Worm (Caenorhabditis elegans) whole organism, L4 larva: ENCODE results near the gene gpa-10.

Experiments used
- D1046.2 ChIP-seq: fragments of 200-800 bp; sonication (Bioruptor generic); IDR thresholded peaks from 2 replicates; pipeline ENCODE4 v1.3.6; 2022; ENCODE audit warnings: missing genetic modification characterization, missing compliant biosample characterization
- F37D6.2 ChIP-seq: sonication (generic microtip); optimal IDR thresholded peaks from 2 replicates; lab custom pipeline; 2016; ENCODE audit warnings: mild to moderate bottlenecking, missing genetic modification characterization, missing compliant biosample characterization
- F44E2.7 ChIP-seq: fragments of 200-800 bp; sonication (Bioruptor generic); IDR thresholded peaks from 2 replicates; pipeline ENCODE4 v2.1.2; 2022; ENCODE audit warnings: missing genetic modification characterization, missing compliant biosample characterization
- F49E8.2 ChIP-seq: sonication (generic microtip); optimal IDR thresholded peaks from 2 replicates; lab custom pipeline; 2016; ENCODE audit warnings: missing compliant biosample characterization, mild to moderate bottlenecking, missing genetic modification characterization, borderline replicate concordance
- T26A8.4 ChIP-seq: fragments of 200-800 bp; sonication (Bioruptor generic); IDR thresholded peaks from 2 replicates; pipeline ENCODE4 v1.3.6; 2022; ENCODE audit warnings: missing genetic modification characterization, missing compliant biosample characterization
- Y48G9A.11 ChIP-seq: fragments of 200-800 bp; sonication (Bioruptor generic); IDR thresholded peaks from 2 replicates; pipeline ENCODE4 v1.3.6; 2022; ENCODE audit warnings: missing genetic modification reagents, missing genetic modification characterization, missing compliant biosample characterization
- ZK546.5 ChIP-seq, 2 experiments: sonication (generic microtip); optimal IDR thresholded peaks; 2 replicates each; lab custom pipeline; 2017; ENCODE audit warnings: missing biosample characterization in 2 of 2, missing genetic modification characterization in 2 of 2
- aly-2 ChIP-seq: sonication (generic microtip); optimal IDR thresholded peaks from 2 replicates; lab custom pipeline; 2018; ENCODE audit warnings: missing biosample characterization, missing genetic modification characterization
- ama-1 ChIP-seq: fragments of 150-350 bp; optimal IDR thresholded peaks from 2 replicates; lab custom pipeline; 2014; ENCODE audit warnings: inconsistent platforms, mixed read lengths
- ceh-62 ChIP-seq: sonication (generic microtip); optimal IDR thresholded peaks from 2 replicates; lab custom pipeline; 2017; ENCODE audit warnings: missing biosample characterization, missing genetic modification characterization
- ceh-82 ChIP-seq: sonication (generic microtip); optimal IDR thresholded peaks from 2 replicates; lab custom pipeline; 2017; ENCODE audit warnings: missing biosample characterization, missing genetic modification characterization
- ces-1 ChIP-seq: fragments of 150-350 bp; sonication (generic microtip); optimal IDR thresholded peaks from 4 replicates; lab custom pipeline; 2014; ENCODE audit warnings: missing biosample characterization, missing genetic modification reagents, missing genetic modification characterization
- cey-2 ChIP-seq: sonication (generic microtip); optimal IDR thresholded peaks from 3 replicates; lab custom pipeline; 2017; ENCODE audit warnings: missing genetic modification characterization, mild to moderate bottlenecking, missing compliant biosample characterization, antibody characterized with exemption, borderline replicate concordance; ENCODE audit not compliant: insufficient read depth
- daf-12 ChIP-seq: fragments of 150-350 bp; optimal IDR thresholded peaks from 2 replicates; lab custom pipeline; 2014; ENCODE audit warnings: missing biosample characterization, missing genetic modification reagents, missing genetic modification characterization
- dmd-6 ChIP-seq: fragments of 200-800 bp; sonication (Bioruptor generic); IDR thresholded peaks from 2 replicates; pipeline ENCODE4 v1.3.6; 2022; ENCODE audit warnings: missing genetic modification reagents, missing genetic modification characterization, missing compliant biosample characterization
- dmd-9 ChIP-seq: fragments of 200-800 bp; sonication (Bioruptor generic); IDR thresholded peaks from 2 replicates; pipeline ENCODE4 v1.3.6; 2022; ENCODE audit warnings: missing genetic modification reagents, missing genetic modification characterization, missing compliant biosample characterization
- dpl-1 ChIP-seq: fragments of 150-350 bp; optimal IDR thresholded peaks from 2 replicates; lab custom pipeline; 2014; ENCODE audit warnings: missing biosample characterization, missing genetic modification reagents, missing genetic modification characterization
- egl-43 ChIP-seq: fragments of 200-800 bp; sonication (Bioruptor generic); IDR thresholded peaks from 2 replicates; pipeline ENCODE4 v1.3.6; 2022; ENCODE audit warnings: missing genetic modification reagents, missing genetic modification characterization, missing compliant biosample characterization
- gei-8 ChIP-seq: fragments of 200-800 bp; sonication (Bioruptor generic); optimal IDR thresholded peaks from 2 replicates; lab custom pipeline; 2018; ENCODE audit warnings: mild to moderate bottlenecking, missing genetic modification characterization, missing compliant biosample characterization
- hif-1 ChIP-seq, 2 experiments: sonication (generic microtip); optimal IDR thresholded peaks; 2 replicates each; lab custom pipeline; 2016 to 2017; ENCODE audit warnings: missing compliant biosample characterization in 2 of 2, missing genetic modification characterization in 2 of 2, missing genetic modification reagents in 2 of 2, missing genotype in 2 of 2, mild to moderate bottlenecking in 1 of 2
- hlh-11 ChIP-seq: fragments of 200-800 bp; sonication (Bioruptor generic); optimal IDR thresholded peaks from 2 replicates; lab custom pipeline; 2018; ENCODE audit warnings: mild to moderate bottlenecking, missing genetic modification characterization, missing compliant biosample characterization
- hmg-1.1 ChIP-seq: fragments of 200-800 bp; sonication (Bioruptor generic); IDR thresholded peaks from 2 replicates; pipeline ENCODE4 v1.3.6; 2022; ENCODE audit warnings: missing genetic modification reagents, missing genetic modification characterization, missing compliant biosample characterization
- lin-13 ChIP-seq: fragments of 150-350 bp; optimal IDR thresholded peaks from 2 replicates; lab custom pipeline; 2014; ENCODE audit warnings: missing biosample characterization, missing genetic modification reagents, missing genetic modification characterization
- lin-15B ChIP-seq: fragments of 150-350 bp; sonication (generic microtip); optimal IDR thresholded peaks from 3 replicates; lab custom pipeline; 2014; ENCODE audit warnings: missing biosample characterization, missing genetic modification characterization
- lin-38 ChIP-seq: fragments of 200-800 bp; sonication (Bioruptor generic); IDR thresholded peaks from 2 replicates; pipeline ENCODE4 v1.3.6; 2022; ENCODE audit warnings: missing genetic modification reagents, missing genetic modification characterization, missing compliant biosample characterization
- lir-3 ChIP-seq: sonication (generic microtip); optimal IDR thresholded peaks from 2 replicates; lab custom pipeline; 2016; ENCODE audit warnings: mild to moderate bottlenecking, missing genetic modification characterization, missing compliant biosample characterization
- lsy-2 ChIP-seq, 2 experiments: fragments of 150-350 bp in 1 of 2; sonication (generic microtip) in 1 of 2; optimal IDR thresholded peaks; 2 replicates each; lab custom pipeline; 2014 to 2017; ENCODE audit warnings: missing biosample characterization in 2 of 2, missing genetic modification characterization in 2 of 2
- mdt-29 ChIP-seq: fragments of 200-800 bp; sonication (Bioruptor generic); IDR thresholded peaks from 2 replicates; pipeline ENCODE4 v1.3.6; 2022; ENCODE audit warnings: missing genetic modification reagents, missing genetic modification characterization, missing compliant biosample characterization
- mep-1 ChIP-seq: fragments of 150-350 bp; sonication (generic microtip); optimal IDR thresholded peaks from 3 replicates; lab custom pipeline; 2014; ENCODE audit warnings: missing biosample characterization, missing genetic modification characterization
- mes-2 ChIP-seq: sonication (generic microtip); optimal IDR thresholded peaks from 2 replicates; lab custom pipeline; 2016; ENCODE audit warnings: missing genotype, mild to moderate bottlenecking, missing genetic modification characterization, missing compliant biosample characterization; ENCODE audit not compliant: poor library complexity, severe bottlenecking
- mxl-3 ChIP-seq: fragments of 200-800 bp; sonication (Bioruptor generic); optimal IDR thresholded peaks from 2 replicates; lab custom pipeline; 2018; ENCODE audit warnings: mild to moderate bottlenecking, missing genetic modification characterization, missing compliant biosample characterization
- nhr-10 ChIP-seq: fragments of 150-350 bp; optimal IDR thresholded peaks from 2 replicates; lab custom pipeline; 2014; ENCODE audit warnings: missing biosample characterization, missing genetic modification characterization
- nhr-102 ChIP-seq: sonication (generic microtip); optimal IDR thresholded peaks from 2 replicates; lab custom pipeline; 2016; ENCODE audit warnings: mild to moderate bottlenecking, missing genetic modification characterization, moderate library complexity, missing compliant biosample characterization
- nhr-11 ChIP-seq: fragments of 150-350 bp; optimal IDR thresholded peaks from 2 replicates; lab custom pipeline; 2014; ENCODE audit warnings: missing biosample characterization, missing genetic modification characterization
- nhr-111 ChIP-seq: fragments of 200-800 bp; sonication (Bioruptor generic); optimal IDR thresholded peaks from 2 replicates; lab custom pipeline; 2018; ENCODE audit warnings: mild to moderate bottlenecking, missing genetic modification characterization, missing compliant biosample characterization
- nhr-42 ChIP-seq: fragments of 200-800 bp; sonication (Bioruptor generic); IDR thresholded peaks from 2 replicates; pipeline ENCODE4 v1.3.6; 2022; ENCODE audit warnings: missing genetic modification characterization, missing compliant biosample characterization
- nhr-48 ChIP-seq: sonication (generic microtip); optimal IDR thresholded peaks from 2 replicates; lab custom pipeline; 2016; ENCODE audit warnings: mild to moderate bottlenecking, missing genetic modification characterization, missing compliant biosample characterization
- nhr-6 ChIP-seq: fragments of 150-350 bp; optimal IDR thresholded peaks from 2 replicates; lab custom pipeline; 2014; ENCODE audit warnings: missing biosample characterization, missing genetic modification characterization
- nhr-76 ChIP-seq: fragments of 150-350 bp; optimal IDR thresholded peaks from 2 replicates; lab custom pipeline; 2014; ENCODE audit warnings: missing biosample characterization, missing genetic modification characterization
- nhr-77 ChIP-seq: fragments of 150-350 bp; optimal IDR thresholded peaks from 2 replicates; lab custom pipeline; 2014; ENCODE audit warnings: missing biosample characterization, missing genetic modification characterization
- rbr-2 ChIP-seq: sonication (generic microtip); optimal IDR thresholded peaks from 2 replicates; lab custom pipeline; 2016; ENCODE audit warnings: missing genotype, missing genetic modification characterization, missing compliant biosample characterization
- saeg-2 ChIP-seq: fragments of 200-800 bp; sonication (Bioruptor generic); IDR thresholded peaks from 2 replicates; pipeline ENCODE4 v1.3.6; 2022; ENCODE audit warnings: missing genetic modification reagents, missing genetic modification characterization, missing compliant biosample characterization
- spr-1 ChIP-seq: sonication (generic microtip); optimal IDR thresholded peaks from 2 replicates; lab custom pipeline; 2016; ENCODE audit warnings: mild to moderate bottlenecking, missing genetic modification characterization, missing compliant biosample characterization
- tag-97 ChIP-seq: fragments of 200-800 bp; sonication (Bioruptor generic); IDR thresholded peaks from 2 replicates; pipeline ENCODE4 v1.3.6; 2022; ENCODE audit warnings: missing genetic modification characterization, missing compliant biosample characterization
- unc-39 ChIP-seq: sonication (generic microtip); optimal IDR thresholded peaks from 2 replicates; lab custom pipeline; 2017; ENCODE audit warnings: missing biosample characterization, missing genetic modification characterization
- unc-62 ChIP-seq, 3 experiments: fragments of 150-350 bp in 1 of 3; sonication (generic microtip); optimal IDR thresholded peaks in 2 of 3; peaks in 1 of 3; 1 replicate in 1 of 3; 2 replicates in 2 of 3; lab custom pipeline; 2014 to 2017; ENCODE audit warnings: missing biosample characterization in 3 of 3, missing genetic modification characterization in 3 of 3, missing genetic modification reagents in 3 of 3, missing genotype in 1 of 3
- zag-1 ChIP-seq: fragments of 150-350 bp; optimal IDR thresholded peaks from 2 replicates; lab custom pipeline; 2014; ENCODE audit warnings: missing biosample characterization, missing genetic modification characterization
- zfp-2 ChIP-seq: sonication (generic microtip); optimal IDR thresholded peaks from 2 replicates; lab custom pipeline; 2016; ENCODE audit warnings: mild to moderate bottlenecking, missing genetic modification characterization, missing compliant biosample characterization
- zip-11 ChIP-seq: fragments of 200-800 bp; sonication (Bioruptor generic); IDR thresholded peaks from 2 replicates; pipeline ENCODE4 v1.3.6; 2022; ENCODE audit warnings: missing genetic modification characterization, missing compliant biosample characterization

The gpa-10 gene

DNA sequence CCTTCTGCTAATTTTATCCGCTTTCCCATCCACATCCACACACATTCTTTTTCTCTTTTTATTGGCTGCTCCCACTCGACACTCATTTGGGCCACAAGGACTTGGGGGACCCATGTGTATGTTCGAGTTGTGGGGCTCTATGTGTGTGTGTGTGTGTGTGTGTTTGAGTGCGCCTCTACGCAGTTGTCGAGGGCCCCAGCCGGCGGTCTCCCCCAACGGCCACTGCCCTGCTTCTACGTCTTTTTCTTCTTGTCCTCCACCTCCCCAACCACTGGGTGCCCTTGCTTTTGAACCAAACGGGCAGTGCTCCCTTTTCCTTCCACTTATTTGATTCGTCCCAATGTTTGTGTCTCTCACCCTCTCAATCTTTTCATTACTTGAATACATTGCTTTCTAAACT lies 26.0 kb upstream of the gpa-10 start (continued):
- TF ChIP-seq cey-2 (no peak), hif-1 (tag; optimal IDR thresholded peaks at IDR 0.05; lab: Kevin White, UChicago) (peak in 1 of 2 experiments; percentile 11), tag-97 (GFP tag; lab: Robert Waterston, UW) (no peak), hlh-11 (tag; lab: Kevin White, UChicago) (peak; percentile 43), zip-11 (GFP tag; lab: Robert Waterston, UW) (no peak), mep-1 (tag; lab: Kevin White, UChicago) (peak; percentile 3), zfp-2 (no peak), F37D6.2 (peak; percentile 37), lsy-2 (tag; optimal IDR thresholded peaks at IDR 0.05; lab: Kevin White, UChicago) (peak in 1 of 2 experiments; percentile 24), nhr-11 (tag; lab: Kevin White, UChicago) (peak; percentile 9), hmg-1.1 (GFP tag; lab: Robert Waterston, UW) (peak; percentile 69), mes-2 (tag; lab: Kevin White, UChicago) (peak; percentile 0), nhr-48 (tag; lab: Kevin White, UChicago) (no peak), nhr-102 (tag; lab: Kevin White, UChicago) (no peak), nhr-42 (GFP tag; lab: Robert Waterston, UW) (no peak), spr-1 (tag; lab: Kevin White, UChicago) (no peak)

DNA sequence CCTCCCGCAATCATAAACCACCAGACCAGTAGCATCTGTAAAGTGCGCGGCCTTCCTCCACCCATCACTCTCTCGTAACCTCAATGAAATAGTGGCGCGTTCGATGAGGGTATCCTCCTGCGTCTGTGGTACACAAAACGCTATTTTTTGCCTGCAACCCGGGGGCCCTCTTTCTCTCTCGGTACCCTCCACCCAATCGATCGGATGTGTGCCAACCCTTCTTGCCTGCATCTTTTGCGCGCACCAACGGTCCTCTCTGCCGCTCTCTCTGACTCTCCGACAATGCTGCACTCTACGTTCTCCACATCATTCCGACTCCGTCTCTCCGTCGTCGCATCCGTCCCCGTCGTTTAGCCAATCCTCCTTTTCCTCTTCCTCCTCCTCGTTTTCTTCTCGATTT lies 24.9 kb upstream of the gpa-10 start:
- no peak for TF ChIP-seq cey-2
- TF ChIP-seq F44E2.7, result no peak
- TF ChIP-seq ceh-82 (tag; lab: Kevin White, UChicago), result no peak
- no peak for TF ChIP-seq dpl-1
- no peak for TF ChIP-seq Y48G9A.11 (GFP tag; lab: Robert Waterston, UW)
- no peak for TF ChIP-seq ZK546.5 (tag; optimal IDR thresholded peaks at IDR 0.05; lab: Kevin White, UChicago)
- TF ChIP-seq nhr-102 (tag; lab: Kevin White, UChicago), result no peak
- no peak for TF ChIP-seq saeg-2 (GFP tag; lab: Robert Waterston, UW)
- no peak for TF ChIP-seq daf-12 (tag; lab: Kevin White, UChicago)
- TF ChIP-seq lin-15B (tag; lab: Kevin White, UChicago), result no peak
- TF ChIP-seq nhr-111 (GFP tag; lab: Kevin White, UChicago), result no peak
- TF ChIP-seq lir-3 (tag; lab: Kevin White, UChicago), result no peak
- peak; percentile 38; the same call in 1 of the 2 replicates for TF ChIP-seq T26A8.4 (GFP tag; lab: Robert Waterston, UW)
- TF ChIP-seq aly-2 (tag; lab: Kevin White, UChicago), result no peak
- peak; percentile 79 for TF ChIP-seq hlh-11 (tag; lab: Kevin White, UChicago)
- TF ChIP-seq nhr-10 (tag; lab: Kevin White, UChicago), result no peak
- peak; percentile 40; the same call in 1 of the 2 replicates for TF ChIP-seq dmd-6
- TF ChIP-seq mep-1 (tag; lab: Kevin White, UChicago), result peak; percentile 80
- TF ChIP-seq lsy-2 (tag; optimal IDR thresholded peaks at IDR 0.05; lab: Kevin White, UChicago), result peak; percentile 34 to 63
- TF ChIP-seq mdt-29, result no peak
- TF ChIP-seq nhr-6 (tag; lab: Kevin White, UChicago), result peak; percentile 14
- TF ChIP-seq F49E8.2 (tag; lab: Kevin White, UChicago), result no peak
- TF ChIP-seq spr-1 (tag; lab: Kevin White, UChicago), result peak; percentile 60
- no peak for TF ChIP-seq ceh-62 (tag; lab: Kevin White, UChicago)
- peak; percentile 77 for TF ChIP-seq mxl-3 (GFP tag; lab: Kevin White, UChicago)
- peak; percentile 8 for TF ChIP-seq zag-1 (tag; lab: Kevin White, UChicago)
- no peak for TF ChIP-seq zip-11 (GFP tag; lab: Robert Waterston, UW)
- TF ChIP-seq unc-39 (tag; lab: Kevin White, UChicago), result no peak
- no peak for TF ChIP-seq D1046.2 (GFP tag; lab: Robert Waterston, UW)
- peak; percentile 89 for TF ChIP-seq egl-43
- TF ChIP-seq ces-1, result no peak
- TF ChIP-seq nhr-77 (tag; lab: Kevin White, UChicago), result peak; percentile 12
- TF ChIP-seq dmd-9 (GFP tag; lab: Robert Waterston, UW), result no peak
- TF ChIP-seq gei-8 (GFP tag; lab: Kevin White, UChicago), result no peak
- TF ChIP-seq ama-1, result no peak
- TF ChIP-seq nhr-76 (tag; lab: Kevin White, UChicago), result no peak
- no peak for TF ChIP-seq lin-13 (GFP tag; lab: Kevin White, UChicago)
- TF ChIP-seq zfp-2, result no peak
- TF ChIP-seq lin-38 (GFP tag; lab: Robert Waterston, UW), result no peak
- TF ChIP-seq rbr-2 (tag; lab: Kevin White, UChicago), result peak; percentile 89
- peak in 1 of 2 experiments; percentile 100 for TF ChIP-seq unc-62 (GFP tag; optimal IDR thresholded peaks at IDR 0.05 in 1 of 2; lab: Kevin White, UChicago)
- TF ChIP-seq unc-62 (tag; optimal IDR thresholded peaks at IDR 0.05; lab: Kevin White, UChicago), result no peak
